Worm (Caenorhabditis elegans) whole organism, early embryonic: ENCODE measurements around the gene Y67D2.2.

Source experiments
- B0310.2 ChIP-seq: sonication (generic microtip); optimal IDR thresholded peaks from 2 replicates; lab custom pipeline; 2016; ENCODE audit warnings: mild to moderate bottlenecking, missing genetic modification characterization, missing compliant biosample characterization
- F13C5.2 ChIP-seq: sonication (generic microtip); optimal IDR thresholded peaks from 2 replicates; lab custom pipeline; 2017; ENCODE audit warnings: mild to moderate bottlenecking, missing genetic modification characterization, inconsistent platforms, missing compliant biosample characterization
- aly-1 ChIP-seq: sonication (generic microtip); optimal IDR thresholded peaks from 2 replicates; lab custom pipeline; 2016; ENCODE audit warnings: missing genetic modification characterization, missing compliant biosample characterization
- ama-1 ChIP-seq: fragments of 150-350 bp; optimal IDR thresholded peaks from 2 replicates; lab custom pipeline; 2014
- ceh-13 ChIP-seq: fragments of 200-800 bp; sonication (Bioruptor generic); optimal IDR thresholded peaks from 2 replicates; lab custom pipeline; 2018; ENCODE audit warnings: mild to moderate bottlenecking, missing genetic modification characterization, missing compliant biosample characterization
- ceh-36 ChIP-seq: sonication (generic microtip); optimal IDR thresholded peaks from 2 replicates; lab custom pipeline; 2016; ENCODE audit warnings: missing genetic modification characterization, inconsistent platforms, missing compliant biosample characterization
- ets-7 ChIP-seq: sonication (generic microtip); optimal IDR thresholded peaks from 2 replicates; lab custom pipeline; 2016; ENCODE audit warnings: missing genotype, missing genetic modification characterization, missing compliant biosample characterization
- flt-1 ChIP-seq: fragments of 200-800 bp; sonication (Bioruptor generic); IDR thresholded peaks from 2 replicates; pipeline ENCODE4 v1.3.6; 2022; ENCODE audit warnings: missing genetic modification characterization, missing compliant biosample characterization
- hmbx-1 ChIP-seq: sonication (generic microtip); optimal IDR thresholded peaks from 2 replicates; lab custom pipeline; 2016; ENCODE audit warnings: mild to moderate bottlenecking, missing genetic modification characterization, missing compliant biosample characterization
- hmg-4 ChIP-seq: fragments of 200-800 bp; sonication (Bioruptor generic); optimal IDR thresholded peaks from 2 replicates; lab custom pipeline; 2018; ENCODE audit warnings: mild to moderate bottlenecking, missing genetic modification characterization, missing compliant biosample characterization
- hnd-1 ChIP-seq: sonication (generic microtip); optimal IDR thresholded peaks from 2 replicates; lab custom pipeline; 2016; ENCODE audit warnings: missing genetic modification characterization, missing compliant biosample characterization
- pes-1 ChIP-seq: fragments of 200-800 bp; sonication (Bioruptor generic); IDR thresholded peaks from 2 replicates; pipeline ENCODE4 v1.3.6; 2022; ENCODE audit warnings: missing genetic modification reagents, missing genetic modification characterization, missing compliant biosample characterization
- scrt-1 ChIP-seq: fragments of 200-800 bp; sonication (Bioruptor generic); IDR thresholded peaks from 2 replicates; pipeline ENCODE4 v1.3.6; 2022; ENCODE audit warnings: missing genetic modification characterization, missing compliant biosample characterization
- sea-1 ChIP-seq: fragments of 200-800 bp; sonication (Bioruptor generic); conservative IDR thresholded peaks from 2 replicates; pipeline ENCODE4 v1.3.6; 2022; ENCODE audit warnings: missing genetic modification characterization, missing compliant biosample characterization
- tbx-11 ChIP-seq: fragments of 200-800 bp; sonication (Bioruptor generic); IDR thresholded peaks from 2 replicates; pipeline ENCODE4 v1.3.6; 2022; ENCODE audit warnings: missing genetic modification characterization, missing compliant biosample characterization
- tbx-37 ChIP-seq: fragments of 200-800 bp; sonication (Bioruptor generic); conservative IDR thresholded peaks from 2 replicates; pipeline ENCODE4 v1.3.6; 2022; ENCODE audit warnings: missing genetic modification reagents, missing genetic modification characterization, missing compliant biosample characterization
- tra-4 ChIP-seq: sonication (generic microtip); optimal IDR thresholded peaks from 2 replicates; lab custom pipeline; 2017; ENCODE audit warnings: missing genetic modification characterization, missing compliant biosample characterization

The Y67D2.2 gene

DNA sequence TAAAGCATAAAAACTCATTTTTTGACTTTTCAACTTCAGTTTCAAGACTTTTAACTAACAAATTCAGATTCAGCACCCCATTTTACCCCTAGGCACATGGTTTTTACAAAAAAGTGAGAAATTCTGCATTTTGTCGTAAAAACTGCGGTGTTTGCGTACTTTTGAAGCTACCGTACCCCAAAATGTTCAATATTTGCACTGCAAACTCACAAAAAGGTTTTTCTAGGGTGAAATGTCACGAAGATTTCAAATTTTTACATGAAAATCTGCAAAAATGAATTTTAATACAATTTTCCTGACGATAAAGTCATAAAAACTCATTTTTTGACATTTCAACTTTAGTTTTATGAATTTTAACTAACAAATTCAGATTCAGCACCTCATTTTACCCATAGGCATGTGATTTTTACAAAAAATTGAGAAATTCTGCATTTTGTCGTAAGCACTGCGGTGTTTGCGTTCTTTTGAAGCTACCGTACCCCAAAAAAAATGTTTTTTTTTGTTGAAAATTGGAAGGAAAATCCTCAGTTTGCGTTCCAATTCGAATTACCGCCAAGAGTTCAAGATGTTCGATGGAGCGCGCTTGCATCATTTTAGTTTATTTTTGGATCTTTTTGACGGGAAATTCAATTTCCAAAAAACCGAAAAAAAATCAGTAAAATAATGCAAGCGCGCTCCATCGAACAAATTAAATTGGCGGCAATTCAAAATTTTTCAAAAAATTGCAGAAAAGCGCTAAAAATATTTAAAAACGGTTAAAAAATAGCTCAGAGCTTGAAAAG is 57.8 kb downstream of the Y67D2.2 start:
- TF ChIP-seq ceh-13 (GFP tag; lab: Kevin White, UChicago), result no peak
- TF ChIP-seq B0310.2 (tag; lab: Kevin White, UChicago), result peak; percentile 44
- TF ChIP-seq ets-7, result no peak
- TF ChIP-seq tra-4 (tag; lab: Kevin White, UChicago), result no peak
- TF ChIP-seq sea-1 (GFP tag; lab: Robert Waterston, UW), result 0 out of 2 replicates have a peak, but pooled peaks have one; percentile 38

- TF ChIP-seq ama-1 (no peak), flt-1 (GFP tag; lab: Robert Waterston, UW) (no peak), ceh-13 (GFP tag; lab: Kevin White, UChicago) (no peak), tbx-11 (no peak), B0310.2 (tag; lab: Kevin White, UChicago) (no peak), ceh-36 (tag; lab: Kevin White, UChicago) (no peak), F13C5.2 (tag; lab: Kevin White, UChicago) (no peak)
These were observed 59.7 kb downstream of the Y67D2.2 start for ce11 chrIII:1618312-1618711.

DNA sequence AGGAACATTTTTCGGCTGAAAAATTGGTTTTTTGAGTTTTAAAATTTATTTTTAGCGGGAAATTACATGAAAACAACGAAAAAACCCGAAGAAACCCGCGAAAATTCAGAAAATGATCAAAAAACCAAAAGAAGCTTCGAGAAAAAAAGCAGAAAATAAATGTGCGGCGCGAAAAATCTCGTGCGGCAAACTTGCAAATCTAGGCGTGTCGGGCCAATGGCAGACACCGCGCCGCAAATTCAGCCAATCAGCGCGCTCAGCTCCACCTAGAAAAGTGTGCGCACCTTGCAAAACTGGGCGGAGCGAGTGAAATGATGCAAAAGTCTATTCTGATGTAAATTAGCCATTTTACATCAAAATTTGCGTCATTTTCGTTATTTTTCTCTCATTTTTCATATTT is 60.3 kb downstream of the Y67D2.2 start, which contains the start of gene Y22D7AL.10:
Y22D7AL.10 (minus strand) TSS at position 15 of the 400 bp plus-strand sequence.
- TF ChIP-seq scrt-1 (peak; percentile 77), hmbx-1 (tag; lab: Kevin White, UChicago) (peak; percentile 17), aly-1 (tag; lab: Kevin White, UChicago) (peak; percentile 41), hmg-4 (GFP tag; lab: Kevin White, UChicago) (peak; percentile 87), sea-1 (GFP tag; lab: Robert Waterston, UW) (peak; percentile 82), tra-4 (tag; lab: Kevin White, UChicago) (peak; percentile 57), ceh-36 (tag; lab: Kevin White, UChicago) (peak; percentile 75), pes-1 (GFP tag; lab: Robert Waterston, UW) (peak; percentile 83), tbx-37 (GFP tag; lab: Robert Waterston, UW) (peak; percentile 25; the same call in 1 of the 2 replicates), ama-1 (no peak), F13C5.2 (tag; lab: Kevin White, UChicago) (peak; percentile 92), tbx-11 (peak; percentile 72), B0310.2 (tag; lab: Kevin White, UChicago) (peak; percentile 44), ets-7 (peak; percentile 68), hnd-1 (tag; lab: Kevin White, UChicago) (peak; percentile 58), flt-1 (GFP tag; lab: Robert Waterston, UW) (peak; percentile 67), ceh-13 (GFP tag; lab: Kevin White, UChicago) (peak; percentile 68)

ce11 chrIII:1619442-1619841 is 60.8 kb downstream of the Y67D2.2 start, which contains the start of gene hsp-60:
Gene hsp-60 (plus strand): TSS chrIII:1619742.
- TF ChIP-seq tbx-11, result no peak
- no peak for TF ChIP-seq B0310.2 (tag; lab: Kevin White, UChicago)
- TF ChIP-seq ama-1, result no peak
- TF ChIP-seq ets-7, result no peak
- no peak for TF ChIP-seq hmg-4 (GFP tag; lab: Kevin White, UChicago)
- no peak for TF ChIP-seq F13C5.2 (tag; lab: Kevin White, UChicago)
- TF ChIP-seq ceh-13 (GFP tag; lab: Kevin White, UChicago), result no peak
